Worm (Caenorhabditis elegans): ENCODE data around the gene mak-1.

DNA sequence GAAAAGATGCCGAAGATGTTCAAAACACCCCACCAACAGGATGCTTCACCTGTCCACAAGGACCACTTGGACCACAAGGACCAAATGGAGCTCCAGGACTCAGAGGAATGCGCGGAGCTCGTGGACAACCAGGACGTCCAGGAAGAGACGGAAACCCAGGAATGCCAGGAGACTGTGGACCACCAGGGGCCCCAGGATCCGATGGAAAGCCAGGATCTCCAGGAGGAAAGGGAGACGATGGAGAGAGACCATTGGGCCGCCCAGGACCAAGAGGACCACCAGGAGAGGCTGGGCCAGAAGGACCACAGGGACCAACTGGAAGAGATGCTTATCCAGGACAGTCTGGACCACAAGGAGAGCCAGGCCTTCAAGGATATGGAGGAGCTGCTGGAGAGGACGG, 10.2 kb upstream of the mak-1 start:
- TF ChIP-seq him-1 (tag; optimal IDR thresholded peaks at IDR 0.05): no peak
- no peak for TF ChIP-seq W03F9.2 (tag; optimal IDR thresholded peaks at IDR 0.05)
